Fruit fly (Drosophila melanogaster) ovary, adult (tissue): ENCODE results near the gene Pgant4.

Source experiments
- CG17801 ChIP-seq: fragments of 200-800 bp; optimal IDR thresholded peaks from 2 replicates; lab custom pipeline; 2019; ENCODE audit warnings: missing biosample characterization, mild to moderate bottlenecking, missing genetic modification characterization, moderate library complexity; ENCODE audit not compliant: partially characterized antibody

Gene Pgant4

DNA sequence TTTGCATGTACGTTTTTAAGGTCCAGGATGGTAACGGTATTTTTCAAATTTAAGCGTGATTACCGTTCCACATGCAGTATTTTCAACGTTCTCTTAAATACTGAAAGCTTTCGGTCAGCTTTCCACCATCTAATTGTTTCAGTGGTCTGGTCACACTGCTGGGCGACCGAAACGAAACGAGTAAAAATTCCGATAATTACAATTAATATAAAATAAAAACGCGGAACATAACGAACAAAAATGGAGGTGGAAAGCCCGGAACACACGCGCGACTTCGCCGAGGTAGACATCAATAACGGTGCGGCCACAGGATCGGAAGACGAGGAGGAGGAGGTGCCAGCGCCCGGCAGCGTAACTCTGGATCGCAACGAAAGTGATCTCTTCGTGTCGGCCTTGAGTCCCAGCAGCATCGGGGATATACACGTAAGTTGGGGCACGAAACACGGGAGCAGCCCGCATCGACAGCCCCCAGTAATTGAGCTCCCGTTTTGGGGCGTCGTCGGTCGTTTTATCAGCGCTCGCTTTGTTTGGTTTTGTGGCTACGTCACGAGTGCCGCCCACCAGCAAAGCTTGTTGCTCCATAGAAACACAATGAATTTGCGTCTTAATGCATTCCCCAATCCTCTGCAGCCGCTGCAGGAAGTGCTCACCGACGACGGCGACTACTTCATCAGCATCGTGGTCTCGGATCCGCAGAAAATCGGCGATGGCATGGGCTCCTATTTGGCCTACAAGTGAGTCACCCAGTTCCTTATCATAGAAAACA is 22.7 kb upstream of the Pgant4 start, which contains the start of gene Snx1:
TSS of gene Snx1 (plus strand) at position 129 of the 766 bp plus-strand sequence.
- peak; percentile 52 for TF ChIP-seq CG17801 (GFP tag; lab: Kevin White, UChicago)

DNA sequence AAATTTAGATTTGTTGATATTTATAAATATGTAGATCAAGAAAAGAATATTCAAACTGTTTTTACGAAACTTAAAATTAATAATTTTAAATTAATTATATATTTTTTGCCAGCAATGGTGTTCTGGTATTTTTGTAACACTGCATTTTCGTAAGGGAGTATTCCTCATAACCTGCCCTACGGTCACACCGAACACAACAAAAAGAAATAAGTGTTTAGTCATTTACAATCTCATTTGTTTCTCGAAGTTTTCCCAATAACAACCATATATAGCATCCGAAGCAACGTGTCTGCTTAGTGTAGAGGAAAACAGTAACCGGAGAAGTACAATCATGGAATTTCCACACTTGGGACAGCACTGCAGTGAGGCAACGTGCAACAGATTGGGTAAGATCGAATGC is 20.1 kb upstream of the Pgant4 start, which contains the start of gene CG12795:
TSS of gene CG12795 (plus strand) at position 181 of the 400 bp plus-strand sequence.
- peak; percentile 35 for TF ChIP-seq CG17801 (GFP tag; lab: Kevin White, UChicago)

DNA sequence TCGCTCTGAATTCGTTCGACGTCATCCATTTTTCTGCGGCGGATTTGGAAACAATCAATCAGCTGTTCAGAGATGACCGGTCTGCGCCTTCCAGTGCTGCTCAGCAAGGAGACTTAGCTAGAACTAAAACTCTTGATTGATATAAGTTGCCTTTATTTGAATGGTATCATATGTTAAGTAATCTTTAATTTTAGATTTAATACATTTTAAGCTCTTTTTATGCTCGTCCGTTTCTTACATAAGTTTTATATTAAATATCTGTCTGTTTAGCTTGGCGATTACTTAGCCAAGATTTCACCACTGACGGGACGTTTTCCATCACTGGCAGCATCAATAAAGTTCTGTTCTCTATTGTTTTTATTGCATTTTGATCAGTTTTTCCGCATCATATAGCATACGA is 15.4 kb upstream of the Pgant4 start, which contains the start of the genes Cog3 and Sec5:
TSS of gene Cog3 (minus strand) at position 58 of the 400 bp plus-strand sequence.
TSS of gene Sec5 (plus strand) at position 296 of the 400 bp plus-strand sequence.
- peak; percentile 55 for TF ChIP-seq CG17801 (GFP tag; lab: Kevin White, UChicago)

DNA sequence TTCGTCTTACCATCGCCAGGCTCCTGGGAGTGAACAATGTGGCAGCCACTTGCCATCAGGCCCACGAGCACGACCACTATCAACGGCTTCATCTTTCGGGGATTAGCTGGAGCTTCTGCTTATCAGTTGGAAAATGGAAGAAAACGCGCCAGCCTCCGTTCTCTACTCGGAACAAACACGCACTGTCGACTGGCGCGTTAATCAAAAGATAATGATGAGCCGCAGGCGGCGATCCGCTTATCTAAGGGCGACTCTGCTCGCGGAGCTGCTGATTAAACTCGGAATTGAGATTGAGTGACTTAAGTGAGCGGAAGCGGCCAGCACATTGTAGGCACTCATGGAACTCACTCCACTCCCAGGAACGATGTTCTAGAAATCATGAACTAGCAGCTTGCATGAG is 10.6 kb upstream of the Pgant4 start, which contains the start of gene CG3246:
TSS of gene CG3246 (minus strand) at position 193 of the 400 bp plus-strand sequence.
- TF ChIP-seq CG17801 (GFP tag; lab: Kevin White, UChicago), result no peak

DNA sequence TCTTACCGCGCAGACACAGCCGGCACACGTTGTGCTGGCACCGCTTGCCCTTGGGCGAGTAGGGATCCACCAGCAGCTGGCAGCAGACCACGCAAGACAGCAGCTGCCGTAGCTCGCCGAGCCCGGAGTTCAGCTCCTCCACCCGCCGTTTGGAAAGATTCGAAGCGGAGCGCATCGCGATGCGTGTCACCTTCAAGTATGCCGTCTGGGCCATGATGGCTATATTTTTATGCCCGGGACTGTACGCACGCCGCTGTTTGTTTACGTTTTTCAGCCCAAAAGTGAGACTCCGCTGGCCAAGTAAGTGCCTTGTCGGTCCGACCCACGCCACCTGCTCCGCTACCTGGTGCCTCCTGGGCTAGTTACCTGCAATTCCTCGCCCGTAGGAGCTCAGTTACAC is 7.0 kb upstream of the Pgant4 start:
- no peak for TF ChIP-seq CG17801 (GFP tag; lab: Kevin White, UChicago)

DNA sequence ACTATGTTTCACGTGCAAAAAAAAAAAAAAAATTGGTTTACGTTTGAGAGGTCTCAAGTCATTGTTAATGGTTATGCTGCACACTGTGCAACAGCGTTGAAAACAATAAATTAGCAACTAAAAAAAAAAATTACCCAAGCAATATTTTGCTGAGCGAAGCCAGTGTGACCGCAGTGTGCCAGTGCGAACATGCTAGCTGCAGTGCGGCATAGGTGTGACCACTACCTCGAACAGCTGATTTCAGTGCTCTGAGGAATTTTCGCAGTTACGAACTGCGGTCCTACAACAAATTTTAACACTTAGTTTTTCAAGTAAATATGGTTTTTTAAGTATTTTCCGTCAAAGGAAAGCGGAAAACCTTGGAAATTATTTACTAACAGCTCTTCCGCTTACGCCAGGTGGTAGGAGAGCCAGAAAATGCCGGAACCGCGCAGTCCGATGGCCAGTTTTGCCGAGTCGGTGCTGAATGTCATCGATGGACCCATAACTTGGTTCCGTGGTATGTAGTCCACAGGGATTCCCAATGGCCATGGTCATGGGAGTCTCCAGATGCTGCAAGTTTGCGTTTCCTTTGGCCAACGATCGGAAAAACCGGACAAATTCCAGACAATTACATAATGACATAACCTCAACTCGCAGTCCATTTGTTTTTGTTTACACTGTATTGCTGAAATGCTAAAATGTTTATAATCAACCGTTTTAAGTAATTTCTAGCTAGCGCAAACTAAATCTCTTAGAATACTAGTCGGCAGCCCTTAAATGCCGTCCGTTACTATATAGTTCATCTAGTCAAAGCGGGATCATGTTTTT is 6.3 kb upstream of the Pgant4 start, which contains the start of the genes msl-2 and ND-PDSW:
TSS of gene msl-2 (minus strand) at position 195 of the 810 bp plus-strand sequence.
TSS of gene ND-PDSW (plus strand) at position 240 of the 810 bp plus-strand sequence.
- no peak for TF ChIP-seq CG17801 (GFP tag; lab: Kevin White, UChicago)

DNA sequence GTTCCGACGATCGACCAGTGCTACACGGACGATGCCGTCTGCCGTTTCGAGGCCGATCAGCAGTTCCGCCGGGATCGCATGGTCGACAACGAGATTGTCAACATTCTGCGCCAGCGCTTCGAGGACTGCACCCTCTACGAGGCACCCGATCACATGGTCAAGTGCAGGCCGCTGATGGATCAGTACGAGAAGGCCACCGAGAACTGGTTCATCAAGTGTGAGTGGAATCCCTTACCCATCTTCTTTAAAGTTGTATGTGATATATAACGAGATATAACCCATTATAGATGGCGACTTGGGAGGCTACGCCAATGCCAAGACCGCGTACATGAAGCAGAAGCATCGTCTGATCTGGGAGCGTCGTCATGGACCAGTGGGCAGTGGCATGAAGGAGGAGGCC is 5.6 kb upstream of the Pgant4 start:
- no peak for TF ChIP-seq CG17801 (GFP tag; lab: Kevin White, UChicago)

DNA sequence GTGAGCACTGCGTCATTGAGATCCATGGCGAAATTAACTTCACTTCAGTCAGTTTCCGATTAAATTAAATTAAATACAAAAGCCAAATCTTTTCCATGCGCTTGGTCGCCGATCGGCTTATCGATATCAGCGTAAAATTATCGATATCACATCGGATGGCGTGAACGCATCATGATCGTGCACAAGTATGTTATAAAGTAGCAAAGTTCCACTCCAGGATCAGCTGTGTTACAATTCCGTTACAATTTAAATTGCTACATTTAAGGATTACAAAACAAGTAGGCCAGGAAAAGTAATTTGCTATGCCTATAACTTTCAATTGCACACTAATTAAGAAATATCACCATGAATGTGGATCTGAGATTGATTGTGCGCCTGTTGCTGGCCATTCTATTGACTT is 2.5 kb upstream of the Pgant4 start, which contains the start of the genes Pif1 and CG31776:
TSS of gene Pif1 (minus strand) at position 136 of the 400 bp plus-strand sequence.
TSS of gene CG31776 (plus strand) at position 314 of the 400 bp plus-strand sequence.
- TF ChIP-seq CG17801 (GFP tag; lab: Kevin White, UChicago), result no peak

DNA sequence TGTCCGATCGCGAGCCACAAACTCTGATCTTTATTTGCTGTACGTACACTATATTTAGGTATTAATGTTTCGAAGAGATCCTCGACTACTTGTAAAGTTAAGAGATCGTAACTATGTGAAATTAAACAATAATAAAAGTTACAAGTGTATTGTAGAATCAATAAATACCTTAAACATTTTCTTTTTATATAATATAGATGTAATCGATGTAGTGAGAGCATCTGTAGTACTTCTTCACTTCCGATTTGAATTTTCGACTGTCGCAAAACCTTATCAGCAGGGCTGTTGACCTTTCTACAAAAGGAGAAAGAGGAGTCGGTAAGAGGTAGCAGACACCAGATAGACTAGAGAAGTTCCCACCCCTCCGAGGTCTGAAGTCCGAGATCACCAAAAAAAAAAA is 2.8 kb downstream of the Pgant4 start:
- no peak for TF ChIP-seq CG17801 (GFP tag; lab: Kevin White, UChicago)

DNA sequence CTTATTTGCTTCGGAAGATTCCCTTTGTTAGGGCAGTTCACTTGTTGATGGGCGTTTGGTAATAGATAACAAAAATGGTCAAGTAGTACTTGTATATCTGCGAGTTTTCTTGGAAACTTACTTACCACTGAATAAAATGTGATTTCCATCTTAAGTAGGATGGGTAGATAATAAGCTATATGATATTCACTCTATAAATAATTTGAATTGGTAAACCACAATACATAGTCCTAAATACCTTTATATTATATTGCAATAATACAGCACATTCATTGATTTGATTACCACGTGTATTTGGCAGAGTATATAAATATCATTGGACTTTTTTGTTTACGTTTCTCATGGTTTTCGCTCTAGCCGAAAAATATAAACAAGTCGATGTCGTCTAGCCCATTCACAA is 3.5 kb downstream of the Pgant4 start:
- peak; percentile 8 for TF ChIP-seq CG17801 (GFP tag; lab: Kevin White, UChicago)

DNA sequence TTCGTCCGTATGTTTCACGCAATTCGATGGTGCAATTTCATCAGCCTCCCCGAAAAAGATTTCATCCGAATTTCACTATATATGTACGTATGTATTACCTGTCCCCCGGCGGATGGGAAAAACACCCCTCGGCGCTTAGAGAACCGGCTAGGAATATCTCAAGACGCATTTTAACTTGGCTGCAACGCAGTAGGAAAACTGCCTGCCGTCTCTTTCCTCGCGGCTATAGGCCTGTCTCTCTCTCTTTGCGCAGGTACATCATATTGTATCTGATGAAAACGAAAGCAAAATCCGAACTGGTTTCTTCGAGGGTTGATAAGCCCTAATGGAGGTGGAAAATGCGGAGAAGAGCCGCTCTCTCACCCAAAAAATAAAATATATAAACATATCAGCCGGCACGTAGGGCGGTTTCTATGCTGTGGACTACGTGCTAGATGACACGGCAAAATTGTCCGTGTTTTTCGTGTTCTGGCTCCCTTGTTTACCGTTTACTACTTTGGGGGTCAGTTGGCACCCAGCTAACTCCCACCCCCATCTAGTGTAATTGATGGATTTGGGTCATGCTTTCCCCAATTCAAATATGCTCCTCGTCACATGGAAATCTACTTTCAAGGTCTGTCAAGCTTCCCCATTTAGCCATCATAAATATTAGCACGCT is 4.1 kb downstream of the Pgant4 start:
- no peak for TF ChIP-seq CG17801 (GFP tag; lab: Kevin White, UChicago)

DNA sequence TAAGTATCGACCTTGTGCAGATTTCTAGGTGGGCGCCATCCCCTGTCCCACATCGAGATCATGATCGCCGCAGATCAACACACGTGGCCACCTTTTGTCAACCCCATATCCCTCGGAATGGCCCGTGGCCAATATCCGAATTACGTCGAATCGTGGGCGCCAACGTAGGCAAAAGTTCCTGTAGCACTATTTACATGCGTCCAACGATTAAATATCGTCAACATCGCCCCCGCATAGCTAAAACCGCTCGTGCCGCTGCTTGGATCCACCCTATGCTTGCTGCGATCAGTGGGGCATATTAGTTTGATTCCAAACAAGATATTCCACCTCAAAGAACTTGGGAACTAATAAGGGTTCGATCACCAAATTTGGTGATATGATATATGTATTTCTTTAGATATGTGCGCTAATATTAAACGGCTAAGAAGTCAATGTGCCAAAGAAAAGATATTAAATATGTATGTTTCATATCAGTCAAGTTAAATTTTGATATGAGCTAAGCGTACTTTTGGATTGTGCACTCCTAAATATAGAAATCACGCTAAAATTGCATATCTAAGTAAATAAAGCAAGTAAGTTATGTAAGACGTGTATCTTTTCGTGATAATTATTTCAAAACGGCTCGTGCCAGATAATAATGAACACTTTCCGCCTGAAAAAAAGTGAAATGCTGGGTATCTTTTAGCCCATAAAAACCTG is 4.8 kb downstream of the Pgant4 start:
- TF ChIP-seq CG17801 (GFP tag; lab: Kevin White, UChicago), result peak; percentile 5

DNA sequence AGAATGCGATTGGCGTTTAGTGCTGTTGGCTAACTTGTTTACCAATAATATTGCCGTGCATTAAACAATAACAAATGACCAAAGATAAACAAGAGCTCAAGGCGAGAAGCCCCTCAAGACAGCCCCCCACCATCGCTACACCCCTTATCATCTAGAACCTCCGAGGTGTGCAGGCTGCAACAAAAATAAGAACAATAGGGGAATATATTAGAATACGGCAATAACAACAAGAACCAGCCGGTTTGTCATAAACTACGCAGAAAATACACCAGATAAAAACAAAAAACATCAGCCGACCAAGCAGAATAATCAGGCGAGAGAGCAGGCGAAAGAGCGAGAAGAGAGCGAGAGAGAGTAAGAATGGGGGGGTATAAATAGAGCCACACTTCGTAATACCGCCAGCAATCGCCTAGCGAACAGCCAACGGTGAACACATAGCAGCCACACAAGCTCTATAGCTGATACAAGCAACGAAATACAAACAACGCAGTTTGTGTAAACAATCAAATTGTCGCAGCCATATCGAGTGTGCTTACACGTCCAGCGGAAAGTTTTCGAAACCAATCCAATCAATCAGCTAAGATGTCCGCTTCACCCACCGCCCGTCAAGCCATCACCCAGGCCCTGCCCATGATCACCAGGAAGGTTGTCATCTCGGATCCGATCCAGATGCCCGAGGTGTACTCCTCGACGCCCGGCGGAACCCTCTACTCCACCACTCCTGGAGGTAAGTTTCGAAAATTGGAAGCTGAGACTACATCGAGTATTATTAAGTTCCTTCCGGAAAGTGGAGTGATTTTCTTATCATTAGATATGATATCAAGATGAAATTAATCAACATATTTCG is 5.9 kb downstream of the Pgant4 start, which contains the start of gene Thor:
TSS of gene Thor (plus strand) at position 401 of the 847 bp plus-strand sequence.
- peak; percentile 75 for TF ChIP-seq CG17801 (GFP tag; lab: Kevin White, UChicago)
